Worm (Caenorhabditis elegans) whole organism, young adult: ENCODE results near the gene sra-34.

Source experiments
- B0336.3 ChIP-seq: fragments of 200-800 bp; sonication (Bioruptor generic); IDR thresholded peaks from 2 replicates; pipeline ENCODE4 v1.3.6; 2022; ENCODE audit warnings: missing genetic modification characterization, missing compliant biosample characterization
- F33H1.4 ChIP-seq: fragments of 200-800 bp; sonication (Bioruptor generic); IDR thresholded peaks from 2 replicates; pipeline ENCODE4 v1.3.6; 2022; ENCODE audit warnings: missing genetic modification reagents, missing genetic modification characterization, missing compliant biosample characterization
- ceh-58 ChIP-seq: fragments of 200-800 bp; sonication (Bioruptor generic); IDR thresholded peaks from 2 replicates; pipeline ENCODE4 v1.3.6; 2022; ENCODE audit warnings: missing genetic modification characterization, missing compliant biosample characterization
- ceh-79 ChIP-seq: sonication (generic microtip); optimal IDR thresholded peaks from 2 replicates; lab custom pipeline; 2017; ENCODE audit warnings: mild to moderate bottlenecking, missing genetic modification characterization, missing compliant biosample characterization
- chd-7 ChIP-seq: sonication (generic microtip); optimal IDR thresholded peaks from 2 replicates; lab custom pipeline; 2016; ENCODE audit warnings: mild to moderate bottlenecking, missing genetic modification characterization, moderate library complexity, missing compliant biosample characterization
- lsl-1 ChIP-seq: fragments of 200-800 bp; sonication (Bioruptor generic); optimal IDR thresholded peaks from 2 replicates; lab custom pipeline; 2018; ENCODE audit warnings: mild to moderate bottlenecking, missing genetic modification characterization, moderate library complexity, missing compliant biosample characterization
- madf-10 ChIP-seq: sonication (generic microtip); optimal IDR thresholded peaks from 2 replicates; lab custom pipeline; 2016; ENCODE audit warnings: mild to moderate bottlenecking, missing genetic modification characterization, missing compliant biosample characterization
- mel-28 ChIP-seq: sonication (generic microtip); optimal IDR thresholded peaks from 2 replicates; lab custom pipeline; 2016; ENCODE audit warnings: borderline replicate concordance, mild to moderate bottlenecking, missing genetic modification characterization, missing compliant biosample characterization
- nhr-80 ChIP-seq: sonication (generic microtip); optimal IDR thresholded peaks from 2 replicates; lab custom pipeline; 2016; ENCODE audit warnings: missing genetic modification characterization, missing compliant biosample characterization
- snpc-1.1 ChIP-seq: sonication (generic microtip); optimal IDR thresholded peaks from 2 replicates; lab custom pipeline; 2017; ENCODE audit warnings: missing genetic modification characterization, mild to moderate bottlenecking, missing compliant biosample characterization, antibody characterized with exemption, moderate library complexity, missing genotype, missing genetic modification reagents; ENCODE audit not compliant: insufficient read depth
- ztf-22 ChIP-seq: fragments of 200-800 bp; sonication (Bioruptor generic); optimal IDR thresholded peaks from 2 replicates; lab custom pipeline; 2018; ENCODE audit warnings: mild to moderate bottlenecking, missing genetic modification characterization, moderate library complexity, missing compliant biosample characterization

Gene sra-34

DNA sequence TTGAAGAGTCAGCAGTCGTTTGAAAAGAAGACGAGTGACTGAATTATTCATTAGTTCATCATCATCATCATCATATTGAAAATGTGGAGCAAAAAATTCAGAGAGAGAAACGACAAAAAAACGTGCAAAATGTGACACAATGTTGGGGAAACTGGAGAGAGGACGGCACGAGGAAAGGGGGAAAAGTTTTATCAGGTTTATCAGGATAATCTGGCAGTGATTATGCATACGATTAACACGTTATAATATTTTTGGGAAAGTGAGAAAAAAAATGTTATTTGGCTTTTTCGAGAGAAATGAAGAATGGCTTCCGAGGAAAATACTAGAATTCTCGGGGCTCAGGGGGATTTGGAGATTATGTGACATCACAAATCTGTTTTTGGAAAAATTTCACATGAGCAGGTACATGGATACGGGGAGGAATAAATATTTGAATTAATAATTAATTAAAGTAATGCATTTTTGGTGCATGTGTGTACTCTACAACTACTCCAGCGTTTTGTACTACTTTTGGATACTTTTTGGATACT, 38.3 kb downstream of the sra-34 start, which contains the start of gene camt-1 (continued):
- TF ChIP-seq snpc-1.1, result no peak
- TF ChIP-seq chd-7 (tag; lab: Kevin White, UChicago), result no peak
- TF ChIP-seq mel-28 (tag; lab: Kevin White, UChicago), result no peak
- no peak for TF ChIP-seq B0336.3 (GFP tag; lab: Robert Waterston, UW)

DNA sequence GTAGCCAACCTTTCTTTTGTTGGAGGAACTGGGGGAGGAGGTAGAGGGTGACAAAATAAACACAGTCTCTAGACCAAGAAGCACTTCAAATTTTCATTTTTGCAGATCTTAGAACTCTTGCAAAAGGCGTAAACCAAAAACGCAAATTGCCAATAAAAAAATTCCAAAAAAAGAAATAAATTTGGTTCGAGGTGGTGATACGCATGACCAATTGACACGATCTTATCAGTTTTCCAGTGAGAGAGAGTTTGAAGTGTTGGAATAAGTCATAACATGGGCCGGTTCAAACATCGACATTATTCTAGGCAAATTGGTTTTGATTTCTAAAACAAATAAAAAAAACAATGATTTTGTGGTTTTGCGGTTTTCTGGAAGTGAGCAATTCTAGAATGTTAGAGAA, 47.6 kb downstream of the sra-34 start:
- TF ChIP-seq madf-10 (tag; lab: Kevin White, UChicago) (no peak), nhr-80 (peak; percentile 62), lsl-1 (GFP tag; lab: Kevin White, UChicago) (no peak)

DNA sequence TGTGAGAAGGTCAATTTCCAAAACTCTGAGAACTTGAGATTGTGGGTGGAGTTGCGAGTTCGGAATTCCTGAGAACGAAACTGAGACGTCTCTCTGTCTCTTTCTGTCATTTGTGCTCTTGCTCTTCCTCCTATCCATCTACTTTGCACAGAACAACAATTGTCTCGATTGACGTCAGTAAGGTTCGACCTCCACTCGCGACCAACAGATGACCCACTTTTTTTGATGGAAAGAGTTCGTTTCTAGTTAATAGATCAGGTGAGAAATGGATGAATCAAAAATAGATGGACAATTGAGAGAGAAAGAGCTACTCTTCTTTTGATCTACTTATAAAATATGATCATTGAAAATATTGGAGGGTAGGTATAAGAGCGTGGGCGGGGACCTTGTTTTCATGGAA, 48.9 kb downstream of the sra-34 start:
- TF ChIP-seq ceh-79 (tag; lab: Kevin White, UChicago) (no peak), ceh-58 (GFP tag; lab: Robert Waterston, UW) (no peak), F33H1.4 (GFP tag; lab: Robert Waterston, UW) (no peak), ztf-22 (GFP tag; lab: Kevin White, UChicago) (no peak)
